Worm (Caenorhabditis elegans) whole organism, L3 larva: ENCODE data around the gene hyls-1.

ENCODE experiments used
- ama-1 ChIP-seq: fragments of 150-350 bp; optimal IDR thresholded peaks from 2 replicates; lab custom pipeline; 2018
- elt-2 ChIP-seq: sonication (generic microtip); optimal IDR thresholded peaks from 2 replicates; lab custom pipeline; 2016; ENCODE audit warnings: missing genetic modification reagents, mild to moderate bottlenecking, missing genetic modification characterization, missing compliant biosample characterization
- hmg-11 ChIP-seq: sonication (generic microtip); optimal IDR thresholded peaks from 2 replicates; lab custom pipeline; 2016; ENCODE audit warnings: missing genetic modification characterization, missing compliant biosample characterization
- mdl-1 ChIP-seq: fragments of 150-350 bp; optimal IDR thresholded peaks from 2 replicates; lab custom pipeline; 2014; ENCODE audit warnings: missing biosample characterization, missing genetic modification characterization
- nhr-237 ChIP-seq: fragments of 150-350 bp; optimal IDR thresholded peaks from 2 replicates; lab custom pipeline; 2014; ENCODE audit warnings: missing biosample characterization, missing genetic modification characterization
- pha-4 ChIP-seq: fragments of 150-350 bp; optimal IDR thresholded peaks from 2 replicates; lab custom pipeline; 2014; ENCODE audit warnings: missing biosample characterization, missing genetic modification reagents, missing genetic modification characterization

DNA sequence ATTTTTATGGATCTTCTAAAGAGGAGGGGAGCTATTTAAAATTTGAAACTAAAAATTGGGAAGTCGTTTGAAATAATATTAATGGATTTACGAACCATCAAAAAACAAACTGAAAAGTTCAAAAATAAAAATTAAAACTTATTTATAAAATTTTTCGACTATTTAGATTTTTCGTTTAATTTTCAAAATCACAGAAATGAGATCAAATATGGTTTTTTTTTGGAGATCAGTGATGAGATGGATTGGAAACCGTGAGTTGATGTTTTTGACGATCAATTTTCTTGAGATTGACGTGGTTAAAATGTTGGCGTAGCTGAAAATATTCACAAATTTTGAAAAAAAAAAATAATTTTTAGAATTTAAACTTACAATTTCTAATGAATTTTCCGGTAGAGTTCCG, 18.2 kb upstream of the hyls-1 start, which contains the start of gene C13F10.5:
- no peak for TF ChIP-seq mdl-1
- no peak for TF ChIP-seq ama-1
- TF ChIP-seq nhr-237 (tag; lab: Kevin White, UChicago) = no peak
- TF ChIP-seq elt-2 (tag; lab: Kevin White, UChicago) = no peak
- TF ChIP-seq pha-4 (tag; lab: Kevin White, UChicago) = no peak
- TF ChIP-seq hmg-11 (tag; lab: Kevin White, UChicago) = no peak
